Worm (Caenorhabditis elegans) whole organism, early embryonic: Measurements from ENCODE around the gene slc-25A18.2.

ENCODE experiments used
- F13C5.2 ChIP-seq: sonication (generic microtip); optimal IDR thresholded peaks from 2 replicates; lab custom pipeline; 2017; ENCODE audit warnings: mild to moderate bottlenecking, missing genetic modification characterization, inconsistent platforms, missing compliant biosample characterization
- ama-1 ChIP-seq: fragments of 150-350 bp; optimal IDR thresholded peaks from 2 replicates; lab custom pipeline; 2014
- flt-1 ChIP-seq: fragments of 200-800 bp; sonication (Bioruptor generic); IDR thresholded peaks from 2 replicates; pipeline ENCODE4 v1.3.6; 2022; ENCODE audit warnings: missing genetic modification characterization, missing compliant biosample characterization
- scrt-1 ChIP-seq: fragments of 200-800 bp; sonication (Bioruptor generic); IDR thresholded peaks from 2 replicates; pipeline ENCODE4 v1.3.6; 2022; ENCODE audit warnings: missing genetic modification characterization, missing compliant biosample characterization

ce11 chrIV:7507305-7507704 lies 32.5 kb downstream of the slc-25A18.2 start:
- no peak for TF ChIP-seq ama-1 (lab: Kevin White, UChicago)
- TF ChIP-seq scrt-1 (GFP tag; lab: Robert Waterston, UW): no peak
- TF ChIP-seq F13C5.2 (tag; lab: Kevin White, UChicago): no peak
- no peak for TF ChIP-seq flt-1 (GFP tag; lab: Robert Waterston, UW)
